Fruit fly (Drosophila melanogaster) whole organism: Measurements from ENCODE around the gene Ykt6.

Experiments used
- pan ChIP-seq: fragments of >200 bp; optimal IDR thresholded peaks from 2 replicates; lab custom pipeline; 2017
- psq ChIP-seq: fragments of >200 bp; optimal IDR thresholded peaks from 2 replicates; lab custom pipeline; 2017

DNA sequence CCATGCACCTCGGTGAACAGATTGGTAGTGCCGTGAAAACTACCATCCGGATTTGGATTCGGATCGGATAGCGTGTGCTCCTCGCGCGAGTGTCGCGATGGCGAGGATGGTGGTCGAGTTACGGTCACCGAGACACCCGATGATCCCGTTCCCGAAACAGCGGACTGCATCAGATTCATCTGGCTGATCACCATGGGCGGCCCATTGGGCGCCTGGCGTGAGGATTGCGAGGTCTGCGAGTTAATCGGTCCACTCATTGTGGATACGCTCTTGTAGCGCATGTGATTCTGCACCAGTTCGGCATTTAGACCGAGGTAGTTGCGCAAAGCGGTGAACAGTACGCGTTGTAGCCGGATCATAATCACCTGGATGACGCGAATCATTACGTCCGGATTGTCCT is 43.5 kb downstream of the Ykt6 start, which contains the start of gene sn:
- TF ChIP-seq pan (lab: Kevin White, UChicago) (no peak), psq (lab: Kevin White, UChicago) (no peak)
